Worm (Caenorhabditis elegans) whole organism, early embryonic: ENCODE measurements around the gene F44A2.7.

Experiments
- B0310.2 ChIP-seq: sonication (generic microtip); optimal IDR thresholded peaks from 2 replicates; lab custom pipeline; 2016; ENCODE audit warnings: mild to moderate bottlenecking, missing genetic modification characterization, missing compliant biosample characterization
- F13C5.2 ChIP-seq: sonication (generic microtip); optimal IDR thresholded peaks from 2 replicates; lab custom pipeline; 2017; ENCODE audit warnings: mild to moderate bottlenecking, missing genetic modification characterization, inconsistent platforms, missing compliant biosample characterization
- ama-1 ChIP-seq: fragments of 150-350 bp; optimal IDR thresholded peaks from 2 replicates; lab custom pipeline; 2014
- ets-7 ChIP-seq: sonication (generic microtip); optimal IDR thresholded peaks from 2 replicates; lab custom pipeline; 2016; ENCODE audit warnings: missing genotype, missing genetic modification characterization, missing compliant biosample characterization
- flt-1 ChIP-seq: fragments of 200-800 bp; sonication (Bioruptor generic); IDR thresholded peaks from 2 replicates; pipeline ENCODE4 v1.3.6; 2022; ENCODE audit warnings: missing genetic modification characterization, missing compliant biosample characterization
- hmg-4 ChIP-seq: fragments of 200-800 bp; sonication (Bioruptor generic); optimal IDR thresholded peaks from 2 replicates; lab custom pipeline; 2018; ENCODE audit warnings: mild to moderate bottlenecking, missing genetic modification characterization, missing compliant biosample characterization
- hnd-1 ChIP-seq: sonication (generic microtip); optimal IDR thresholded peaks from 2 replicates; lab custom pipeline; 2016; ENCODE audit warnings: missing genetic modification characterization, missing compliant biosample characterization
- scrt-1 ChIP-seq: fragments of 200-800 bp; sonication (Bioruptor generic); IDR thresholded peaks from 2 replicates; pipeline ENCODE4 v1.3.6; 2022; ENCODE audit warnings: missing genetic modification characterization, missing compliant biosample characterization
- tbx-11 ChIP-seq: fragments of 200-800 bp; sonication (Bioruptor generic); IDR thresholded peaks from 2 replicates; pipeline ENCODE4 v1.3.6; 2022; ENCODE audit warnings: missing genetic modification characterization, missing compliant biosample characterization
- tbx-37 ChIP-seq: fragments of 200-800 bp; sonication (Bioruptor generic); conservative IDR thresholded peaks from 2 replicates; pipeline ENCODE4 v1.3.6; 2022; ENCODE audit warnings: missing genetic modification reagents, missing genetic modification characterization, missing compliant biosample characterization
- tra-4 ChIP-seq: sonication (generic microtip); optimal IDR thresholded peaks from 2 replicates; lab custom pipeline; 2017; ENCODE audit warnings: missing genetic modification characterization, missing compliant biosample characterization

DNA sequence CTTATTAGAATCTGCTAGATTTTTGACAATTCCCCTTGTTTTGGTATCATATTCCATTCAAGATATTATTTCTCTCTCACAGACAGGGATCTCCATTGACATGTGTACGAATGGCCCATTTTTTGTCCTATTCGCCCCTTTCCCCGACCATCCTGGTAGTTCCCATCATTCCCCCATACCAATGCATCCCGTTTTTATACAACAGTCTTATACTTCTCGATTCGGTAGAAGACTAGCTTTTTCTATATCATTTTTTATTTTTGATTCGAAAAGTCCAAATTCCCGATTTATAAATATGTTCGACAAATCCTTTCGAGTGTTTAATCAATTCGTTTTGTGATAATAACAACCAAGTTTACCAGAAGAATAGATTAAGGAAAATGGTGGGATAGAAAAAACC, 5.6 kb downstream of the F44A2.7 start:
- TF ChIP-seq ama-1 (lab: Kevin White, UChicago) (no peak), flt-1 (no peak), tbx-37 (GFP tag; lab: Robert Waterston, UW) (no peak), B0310.2 (tag; lab: Kevin White, UChicago) (no peak), tra-4 (no peak), hmg-4 (GFP tag; lab: Kevin White, UChicago) (no peak), scrt-1 (no peak), ets-7 (no peak), tbx-11 (no peak), hnd-1 (tag; lab: Kevin White, UChicago) (no peak), F13C5.2 (tag; lab: Kevin White, UChicago) (no peak)
